Worm (Caenorhabditis elegans) whole organism, L1 larva: ENCODE results near the gene B0280.9.

Experiments
- C04F5.9 ChIP-seq: sonication (generic microtip); optimal IDR thresholded peaks from 2 replicates; lab custom pipeline; 2016; ENCODE audit warnings: missing genetic modification characterization, missing compliant biosample characterization
- C34B4.2 ChIP-seq: sonication (generic microtip); optimal IDR thresholded peaks from 2 replicates; lab custom pipeline; 2017; ENCODE audit warnings: mild to moderate bottlenecking, missing genetic modification characterization, missing compliant biosample characterization
- aha-1 ChIP-seq: fragments of 150-350 bp; optimal IDR thresholded peaks from 2 replicates; lab custom pipeline; 2014; ENCODE audit warnings: missing biosample characterization, missing genetic modification characterization
- alr-1 ChIP-seq: fragments of 200-800 bp; sonication (Bioruptor generic); optimal IDR thresholded peaks from 2 replicates; lab custom pipeline; 2018; ENCODE audit warnings: borderline replicate concordance, mild to moderate bottlenecking, missing genetic modification characterization, missing compliant biosample characterization
- blmp-1 ChIP-seq: fragments of 150-350 bp; optimal IDR thresholded peaks from 2 replicates; lab custom pipeline; 2014; ENCODE audit warnings: missing biosample characterization, missing genetic modification characterization
- ceh-63 ChIP-seq: fragments of 200-800 bp; sonication (Bioruptor generic); optimal IDR thresholded peaks from 2 replicates; lab custom pipeline; 2018; ENCODE audit warnings: mild to moderate bottlenecking, missing genetic modification characterization, missing compliant biosample characterization
- ceh-8 ChIP-seq: fragments of 200-800 bp; sonication (Bioruptor generic); optimal IDR thresholded peaks from 2 replicates; lab custom pipeline; 2018; ENCODE audit warnings: mild to moderate bottlenecking, missing genetic modification characterization, moderate library complexity, missing compliant biosample characterization
- ceh-82 ChIP-seq, 3 experiments: fragments of 150-350 bp in 1 of 3; sonication (generic microtip) in 2 of 3; optimal IDR thresholded peaks; 2 replicates each; lab custom pipeline; 2014 to 2017; ENCODE audit warnings: missing biosample characterization in 3 of 3, missing genetic modification characterization in 3 of 3
- ceh-90 ChIP-seq: sonication (generic microtip); optimal IDR thresholded peaks from 2 replicates; lab custom pipeline; 2016; ENCODE audit warnings: missing genetic modification characterization, missing compliant biosample characterization
- dpl-1 ChIP-seq, 3 experiments: fragments of 150-350 bp in 2 of 3; sonication (generic microtip) in 1 of 3; optimal IDR thresholded peaks; 2 replicates each; lab custom pipeline; 2014 to 2017; ENCODE audit warnings: missing biosample characterization in 3 of 3, missing genetic modification characterization in 3 of 3, missing genetic modification reagents in 3 of 3
- dsc-1 ChIP-seq: sonication (generic microtip); optimal IDR thresholded peaks from 2 replicates; lab custom pipeline; 2016; ENCODE audit warnings: mild to moderate bottlenecking, missing genetic modification characterization, missing compliant biosample characterization
- efl-1 ChIP-seq, 4 experiments: fragments of 150-350 bp; optimal IDR thresholded peaks in 3 of 4; peaks in 1 of 4; 1 replicate in 1 of 4; 2 replicates in 3 of 4; lab custom pipeline; 2014; ENCODE audit warnings: missing biosample characterization in 2 of 4, missing genetic modification characterization in 2 of 4, missing genetic modification reagents in 2 of 4
- egl-27 ChIP-seq, 2 experiments: fragments of 150-350 bp in 1 of 2; sonication (generic microtip); optimal IDR thresholded peaks; 3 replicates each; lab custom pipeline; 2017 to 2018; ENCODE audit warnings: missing biosample characterization in 2 of 2, missing genetic modification characterization in 2 of 2, missing genetic modification reagents in 2 of 2
- elt-3 ChIP-seq, 6 experiments: fragments of 150-350 bp in 1 of 6; sonication (generic microtip); optimal IDR thresholded peaks; 2 replicates each; lab custom pipeline; 2017 to 2018; ENCODE audit warnings: missing biosample characterization in 6 of 6, missing genetic modification characterization in 6 of 6, inconsistent platforms in 1 of 6
- fkh-8 ChIP-seq: sonication (generic microtip); optimal IDR thresholded peaks from 2 replicates; lab custom pipeline; 2016; ENCODE audit warnings: mild to moderate bottlenecking, missing genetic modification characterization, missing compliant biosample characterization
- fos-1 ChIP-seq: fragments of 150-350 bp; optimal IDR thresholded peaks from 2 replicates; lab custom pipeline; 2014; ENCODE audit warnings: missing biosample characterization, missing genetic modification characterization
- hlh-4 ChIP-seq: sonication (generic microtip); optimal IDR thresholded peaks from 2 replicates; lab custom pipeline; 2016; ENCODE audit warnings: mild to moderate bottlenecking, missing genetic modification characterization, missing compliant biosample characterization
- hpl-2 ChIP-seq: fragments of 150-350 bp; optimal IDR thresholded peaks from 2 replicates; lab custom pipeline; 2014; ENCODE audit warnings: missing biosample characterization, missing genetic modification reagents, missing genetic modification characterization
- irx-1 ChIP-seq: sonication (generic microtip); optimal IDR thresholded peaks from 2 replicates; lab custom pipeline; 2016; ENCODE audit warnings: missing genetic modification characterization, missing compliant biosample characterization
- jun-1 ChIP-seq: fragments of 150-350 bp; optimal IDR thresholded peaks from 2 replicates; lab custom pipeline; 2014; ENCODE audit warnings: missing biosample characterization, missing genetic modification reagents, missing genetic modification characterization
- lin-13 ChIP-seq: fragments of 150-350 bp; optimal IDR thresholded peaks from 2 replicates; lab custom pipeline; 2014; ENCODE audit warnings: missing biosample characterization, missing genetic modification reagents, missing genetic modification characterization
- lin-14 ChIP-seq: fragments of 200-800 bp; sonication (Bioruptor generic); optimal IDR thresholded peaks from 2 replicates; lab custom pipeline; 2018; ENCODE audit warnings: mild to moderate bottlenecking, missing genetic modification characterization, moderate library complexity, missing compliant biosample characterization
- lin-15B ChIP-seq: fragments of 150-350 bp; sonication (generic microtip); optimal IDR thresholded peaks from 3 replicates; lab custom pipeline; 2014; ENCODE audit warnings: missing biosample characterization, missing genetic modification characterization
- lin-39 ChIP-seq: fragments of 150-350 bp; optimal IDR thresholded peaks from 2 replicates; lab custom pipeline; 2014; ENCODE audit warnings: missing biosample characterization, missing genetic modification reagents, missing genetic modification characterization
- lir-3 ChIP-seq: sonication (generic microtip); optimal IDR thresholded peaks from 2 replicates; lab custom pipeline; 2016; ENCODE audit warnings: mild to moderate bottlenecking, missing genetic modification characterization, moderate library complexity, missing compliant biosample characterization; ENCODE audit not compliant: poor library complexity
- lsy-2 ChIP-seq, 2 experiments: fragments of 150-350 bp; optimal IDR thresholded peaks; 2 replicates each; lab custom pipeline; 2014; ENCODE audit warnings: missing biosample characterization in 2 of 2, missing genetic modification characterization in 2 of 2
- mab-9 ChIP-seq: fragments of 200-800 bp; sonication (Bioruptor generic); IDR thresholded peaks from 2 replicates; pipeline ENCODE4 v1.3.6; 2022; ENCODE audit warnings: missing genetic modification reagents, missing genetic modification characterization, missing compliant biosample characterization
- mef-2 ChIP-seq: fragments of 150-350 bp; optimal IDR thresholded peaks from 2 replicates; lab custom pipeline; 2014; ENCODE audit warnings: missing biosample characterization, missing genetic modification characterization
- nhr-11 ChIP-seq: fragments of 150-350 bp; optimal IDR thresholded peaks from 2 replicates; lab custom pipeline; 2014; ENCODE audit warnings: missing biosample characterization, missing genetic modification characterization
- nhr-12 ChIP-seq: sonication (generic microtip); optimal IDR thresholded peaks from 2 replicates; lab custom pipeline; 2017; ENCODE audit warnings: missing biosample characterization, missing genetic modification characterization
- nhr-237 ChIP-seq: fragments of 150-350 bp; optimal IDR thresholded peaks from 2 replicates; lab custom pipeline; 2014; ENCODE audit warnings: missing biosample characterization, missing genetic modification characterization
- nhr-28 ChIP-seq: fragments of 150-350 bp; optimal IDR thresholded peaks from 2 replicates; lab custom pipeline; 2014; ENCODE audit warnings: missing biosample characterization, missing genetic modification characterization
- nhr-47 ChIP-seq: sonication (generic microtip); optimal IDR thresholded peaks from 2 replicates; lab custom pipeline; 2016; ENCODE audit warnings: mild to moderate bottlenecking, missing genetic modification characterization, moderate library complexity, missing compliant biosample characterization
- nhr-71 ChIP-seq: sonication (generic microtip); optimal IDR thresholded peaks from 2 replicates; lab custom pipeline; 2016; ENCODE audit warnings: mild to moderate bottlenecking, missing genetic modification characterization, moderate library complexity, missing compliant biosample characterization
- nhr-85 ChIP-seq: sonication (generic microtip); peaks from one replicate; lab custom pipeline; 2016; ENCODE audit warnings: missing genetic modification characterization, inconsistent platforms, missing compliant biosample characterization
- pag-3 ChIP-seq: sonication (generic microtip); optimal IDR thresholded peaks from 2 replicates; lab custom pipeline; 2017; ENCODE audit warnings: missing genetic modification characterization, mild to moderate bottlenecking, missing compliant biosample characterization, antibody characterized with exemption, borderline replicate concordance; ENCODE audit not compliant: insufficient read depth
- pax-3 ChIP-seq: fragments of 200-800 bp; sonication (Bioruptor generic); optimal IDR thresholded peaks from 2 replicates; lab custom pipeline; 2018; ENCODE audit warnings: mild to moderate bottlenecking, missing genetic modification characterization, moderate library complexity, missing compliant biosample characterization
- rnt-1 ChIP-seq: sonication (generic microtip); optimal IDR thresholded peaks from 2 replicates; lab custom pipeline; 2016; ENCODE audit warnings: mild to moderate bottlenecking, missing genetic modification characterization, moderate library complexity, missing compliant biosample characterization
- skn-1 ChIP-seq: fragments of 150-350 bp; optimal IDR thresholded peaks from 2 replicates; lab custom pipeline; 2014; ENCODE audit warnings: missing biosample characterization, missing genetic modification characterization
- snpc-4 ChIP-seq: fragments of 150-350 bp; optimal IDR thresholded peaks from 2 replicates; lab custom pipeline; 2014; ENCODE audit warnings: missing biosample characterization, missing genetic modification characterization
- snu-23 ChIP-seq: sonication (generic microtip); optimal IDR thresholded peaks from 2 replicates; lab custom pipeline; 2016; ENCODE audit warnings: missing genetic modification characterization, missing compliant biosample characterization
- sup-37 ChIP-seq: fragments of 200-800 bp; sonication (Bioruptor generic); optimal IDR thresholded peaks from 2 replicates; lab custom pipeline; 2018; ENCODE audit warnings: mild to moderate bottlenecking, missing genetic modification characterization, missing compliant biosample characterization
- tbx-2 ChIP-seq: sonication (generic microtip); optimal IDR thresholded peaks from 2 replicates; lab custom pipeline; 2016; ENCODE audit warnings: missing genetic modification characterization, missing compliant biosample characterization
- unc-30 ChIP-seq: sonication (generic microtip); optimal IDR thresholded peaks from 2 replicates; lab custom pipeline; 2017; ENCODE audit warnings: missing biosample characterization, missing genetic modification characterization
- unc-62 ChIP-seq: fragments of 150-350 bp; optimal IDR thresholded peaks from 2 replicates; lab custom pipeline; 2014; ENCODE audit warnings: missing biosample characterization, missing genetic modification reagents, missing genetic modification characterization
- unc-86 ChIP-seq: sonication (generic microtip); optimal IDR thresholded peaks from 2 replicates; lab custom pipeline; 2016; ENCODE audit warnings: missing genetic modification characterization, missing compliant biosample characterization
- unc-98 ChIP-seq: fragments of 200-800 bp; sonication (Bioruptor generic); IDR thresholded peaks from 2 replicates; pipeline ENCODE4 v1.3.6; 2022; ENCODE audit warnings: missing genetic modification characterization, missing compliant biosample characterization
- xbp-1 ChIP-seq: sonication (generic microtip); optimal IDR thresholded peaks from 2 replicates; lab custom pipeline; 2016; ENCODE audit warnings: missing genetic modification characterization, missing compliant biosample characterization
- zag-1 ChIP-seq: fragments of 150-350 bp; optimal IDR thresholded peaks from 2 replicates; lab custom pipeline; 2014; ENCODE audit warnings: missing biosample characterization, missing genetic modification characterization
- zip-4 ChIP-seq: fragments of 200-800 bp; sonication (Bioruptor generic); optimal IDR thresholded peaks from 2 replicates; lab custom pipeline; 2018; ENCODE audit warnings: mild to moderate bottlenecking, missing genetic modification characterization, moderate library complexity, missing compliant biosample characterization
- ztf-11 ChIP-seq, 2 experiments: sonication (generic microtip); optimal IDR thresholded peaks; 2 replicates each; lab custom pipeline; 2016 to 2017; ENCODE audit warnings: missing genetic modification characterization in 2 of 2, missing biosample characterization in 1 of 2, missing compliant biosample characterization in 1 of 2
- ztf-4 ChIP-seq: fragments of 150-350 bp; optimal IDR thresholded peaks from 2 replicates; lab custom pipeline; 2014; ENCODE audit warnings: missing biosample characterization, missing genetic modification characterization

Gene B0280.9

ce11 chrIII:7153747-7154238 lies 31.1 kb upstream of the B0280.9 start, which contains the start of gene ogt-1 (continued):
- TF ChIP-seq jun-1 (tag; lab: Kevin White, UChicago) (peak; percentile 68), nhr-11 (tag; lab: Kevin White, UChicago) (peak; percentile 74), zag-1 (tag; lab: Kevin White, UChicago) (peak; percentile 39), tbx-2 (peak; percentile 84), lir-3 (tag; lab: Kevin White, UChicago) (peak; percentile 72), ztf-11 (tag; optimal IDR thresholded peaks at IDR 0.05; lab: Kevin White, UChicago) (no peak), egl-27 (tag; optimal IDR thresholded peaks at IDR 0.05; lab: Kevin White, UChicago) (peak; percentile 93 to 98), sup-37 (GFP tag; lab: Kevin White, UChicago) (no peak), skn-1 (tag; lab: Kevin White, UChicago) (peak; percentile 56), snpc-4 (tag; lab: Kevin White, UChicago) (peak; percentile 76), fkh-8 (tag; lab: Kevin White, UChicago) (peak; percentile 46), mab-9 (GFP tag; lab: Robert Waterston, UW) (no peak), mef-2 (peak; percentile 65), unc-98 (GFP tag; lab: Robert Waterston, UW) (no peak), nhr-47 (tag; lab: Kevin White, UChicago) (peak; percentile 83), snu-23 (peak; percentile 94), ceh-63 (no peak), xbp-1 (tag; lab: Kevin White, UChicago) (peak; percentile 80), alr-1 (tag; lab: Kevin White, UChicago) (no peak), ceh-90 (tag; lab: Kevin White, UChicago) (no peak), dsc-1 (tag; lab: Kevin White, UChicago) (peak; percentile 33), efl-1 (optimal IDR thresholded peaks at IDR 0.05; lab: Kevin White, UChicago) (peak; percentile 83 to 91), efl-1 (GFP tag; optimal IDR thresholded peaks at IDR 0.05 in 1 of 2; lab: Kevin White, UChicago) (peak; percentile 61 to 94), nhr-85 (peak; percentile 96), irx-1 (peak; percentile 62), lin-39 (tag; lab: Kevin White, UChicago) (no peak), nhr-12 (tag; lab: Kevin White, UChicago) (no peak), unc-30 (tag; lab: Kevin White, UChicago) (no peak), unc-86 (tag; lab: Kevin White, UChicago) (peak; percentile 72), blmp-1 (tag; lab: Kevin White, UChicago) (peak; percentile 69), C04F5.9 (tag; lab: Kevin White, UChicago) (no peak), hpl-2 (GFP tag; lab: Kevin White, UChicago) (peak; percentile 36), hlh-4 (tag; lab: Kevin White, UChicago) (no peak), ceh-82 (tag; optimal IDR thresholded peaks at IDR 0.05; lab: Kevin White, UChicago) (peak; percentile 57 to 89 (median 87)), lin-14 (GFP tag; lab: Kevin White, UChicago) (peak; percentile 97), rnt-1 (peak; percentile 80), unc-62 (GFP tag; lab: Kevin White, UChicago) (no peak), nhr-71 (tag; lab: Kevin White, UChicago) (peak; percentile 96), ztf-4 (tag; lab: Kevin White, UChicago) (peak; percentile 87), nhr-28 (tag; lab: Kevin White, UChicago) (no peak), pag-3 (tag; lab: Kevin White, UChicago) (peak; percentile 16), elt-3 (tag; optimal IDR thresholded peaks at IDR 0.05; lab: Kevin White, UChicago) (peak in 3 of 6 experiments; percentile 18 to 83 (median 78)), nhr-237 (tag; lab: Kevin White, UChicago) (peak; percentile 77), fos-1 (tag; lab: Kevin White, UChicago) (peak; percentile 82), lin-15B (tag; lab: Kevin White, UChicago) (no peak), lsy-2 (tag; optimal IDR thresholded peaks at IDR 0.05; lab: Kevin White, UChicago) (peak; percentile 88 to 90), aha-1 (tag; lab: Kevin White, UChicago) (no peak), dpl-1 (GFP tag; optimal IDR thresholded peaks at IDR 0.05; lab: Kevin White, UChicago) (peak; percentile 64 to 70 (median 66)), lin-13 (peak; percentile 82), pax-3 (no peak), ceh-8 (peak; percentile 67), C34B4.2 (no peak), zip-4 (GFP tag; lab: Kevin White, UChicago) (no peak)
